Fruit fly (Drosophila melanogaster) whole organism, prepupa: Measurements from ENCODE around the gene CG9733.

ENCODE experiments used
- CG10631 ChIP-seq: fragments of 200-800 bp; sonication (Bioruptor generic); optimal IDR thresholded peaks from 2 replicates; lab custom pipeline; 2016; ENCODE audit warnings: missing biosample characterization, missing genetic modification characterization
- CG10669 ChIP-seq: fragments of 200-800 bp; sonication (Bioruptor generic); optimal IDR thresholded peaks from 3 replicates; lab custom pipeline; 2018; ENCODE audit warnings: missing biosample characterization, mild to moderate bottlenecking, missing genetic modification characterization, moderate library complexity
- CG11762 ChIP-seq: fragments of 200-800 bp; sonication (Bioruptor generic); optimal IDR thresholded peaks from 3 replicates; lab custom pipeline; 2016; ENCODE audit warnings: missing biosample characterization, missing genetic modification characterization; ENCODE audit not compliant: insufficient read depth
- CG11902 ChIP-seq: fragments of 200-800 bp; sonication (Bioruptor generic); optimal IDR thresholded peaks from 3 replicates; lab custom pipeline; 2016; ENCODE audit warnings: missing biosample characterization, missing genetic modification characterization
- CG3032 ChIP-seq: fragments of 200-800 bp; optimal IDR thresholded peaks from 2 replicates; lab custom pipeline; 2019; ENCODE audit warnings: missing biosample characterization, mild to moderate bottlenecking, missing genetic modification characterization, moderate library complexity
- CG31627 ChIP-seq: fragments of 200-800 bp; sonication (Bioruptor generic); optimal IDR thresholded peaks from 3 replicates; lab custom pipeline; 2016; ENCODE audit warnings: missing biosample characterization, missing genetic modification characterization
- CG32006 ChIP-seq: fragments of 200-800 bp; sonication (Bioruptor generic); optimal IDR thresholded peaks from 3 replicates; lab custom pipeline; 2017; ENCODE audit warnings: missing biosample characterization, mild to moderate bottlenecking, missing genetic modification characterization
- CG34406 ChIP-seq: fragments of 200-800 bp; sonication (Bioruptor generic); optimal IDR thresholded peaks from 3 replicates; lab custom pipeline; 2016; ENCODE audit warnings: missing biosample characterization, missing genetic modification characterization
- CG4318 ChIP-seq: fragments of 200-800 bp; sonication (Bioruptor generic); optimal IDR thresholded peaks from 3 replicates; lab custom pipeline; 2017; ENCODE audit warnings: missing biosample characterization, mild to moderate bottlenecking, missing genetic modification characterization
- CG6276 ChIP-seq: fragments of 200-800 bp; sonication (Bioruptor generic); optimal IDR thresholded peaks from 2 replicates; lab custom pipeline; 2017; ENCODE audit warnings: missing biosample characterization, mild to moderate bottlenecking, missing genetic modification characterization
- CG6808 ChIP-seq: fragments of 200-800 bp; sonication (Bioruptor generic); optimal IDR thresholded peaks from 3 replicates; lab custom pipeline; 2017; ENCODE audit warnings: missing biosample characterization, missing genetic modification characterization, mild to moderate bottlenecking, moderate library complexity, missing genetic modification reagents
- CG6854 ChIP-seq: fragments of 200-800 bp; sonication (Bioruptor generic); optimal IDR thresholded peaks from 2 replicates; lab custom pipeline; 2017; ENCODE audit warnings: missing biosample characterization, mild to moderate bottlenecking, missing genetic modification characterization
- CG7368 ChIP-seq: fragments of 200-800 bp; sonication (Bioruptor generic); optimal IDR thresholded peaks from 3 replicates; lab custom pipeline; 2016; ENCODE audit warnings: missing biosample characterization, missing genetic modification characterization
- CG8119 ChIP-seq: fragments of 200-800 bp; sonication (Bioruptor generic); IDR thresholded peaks from 3 replicates; pipeline ENCODE4 v1.3.6; 2022; ENCODE audit warnings: missing biosample characterization, missing genetic modification characterization
- CG9139 ChIP-seq: fragments of 200-800 bp; sonication (Bioruptor generic); optimal IDR thresholded peaks from 3 replicates; lab custom pipeline; 2017; ENCODE audit warnings: missing biosample characterization, mild to moderate bottlenecking, missing genetic modification characterization
- Eip78C ChIP-seq: fragments of 200-800 bp; sonication (Bioruptor generic); peaks from one replicate; lab custom pipeline; 2016; ENCODE audit warnings: missing biosample characterization, missing genetic modification characterization
- Ets21C ChIP-seq: fragments of 200-800 bp; sonication (Bioruptor generic); optimal IDR thresholded peaks from 3 replicates; lab custom pipeline; 2016; ENCODE audit warnings: missing biosample characterization, missing genetic modification characterization
- Ets96B ChIP-seq: fragments of 200-800 bp; optimal IDR thresholded peaks from 2 replicates; lab custom pipeline; 2019; ENCODE audit warnings: missing biosample characterization, mild to moderate bottlenecking, missing genetic modification characterization, moderate library complexity
- Gug ChIP-seq: fragments of 200-800 bp; sonication (Bioruptor generic); IDR thresholded peaks from 2 replicates; pipeline ENCODE4 v1.3.6; 2022; ENCODE audit warnings: missing biosample characterization, missing genetic modification characterization
- Hr39 ChIP-seq: fragments of 200-800 bp; sonication (Bioruptor generic); optimal IDR thresholded peaks from 2 replicates; lab custom pipeline; 2016; ENCODE audit warnings: missing biosample characterization, missing genetic modification characterization
- Lpt ChIP-seq: fragments of 200-800 bp; sonication (Bioruptor generic); optimal IDR thresholded peaks from 3 replicates; lab custom pipeline; 2016; ENCODE audit warnings: missing biosample characterization, missing genetic modification characterization
- Met ChIP-seq: fragments of 200-800 bp; sonication (Bioruptor generic); optimal IDR thresholded peaks from 3 replicates; lab custom pipeline; 2016; ENCODE audit warnings: missing biosample characterization, missing genetic modification characterization
- OdsH ChIP-seq: fragments of 200-800 bp; sonication (Bioruptor generic); optimal IDR thresholded peaks from 3 replicates; lab custom pipeline; 2016; ENCODE audit warnings: missing biosample characterization, missing genetic modification characterization
- Sox102F ChIP-seq: fragments of 200-800 bp; sonication (Bioruptor generic); optimal IDR thresholded peaks from 2 replicates; lab custom pipeline; 2016; ENCODE audit warnings: missing biosample characterization, mild to moderate bottlenecking, missing genetic modification characterization
- Sox14 ChIP-seq: fragments of 200-800 bp; sonication (Bioruptor generic); optimal IDR thresholded peaks from 3 replicates; lab custom pipeline; 2016; ENCODE audit warnings: missing biosample characterization, missing genetic modification characterization
- Sox15 ChIP-seq: fragments of 200-800 bp; sonication (Bioruptor generic); optimal IDR thresholded peaks from 3 replicates; lab custom pipeline; 2016; ENCODE audit warnings: missing biosample characterization, missing genetic modification characterization
- achi ChIP-seq: fragments of 200-800 bp; sonication (Bioruptor generic); optimal IDR thresholded peaks from 3 replicates; lab custom pipeline; 2016; ENCODE audit warnings: missing biosample characterization, missing genetic modification characterization
- acj6 ChIP-seq: fragments of 200-800 bp; sonication (Bioruptor generic); optimal IDR thresholded peaks from 3 replicates; lab custom pipeline; 2016; ENCODE audit warnings: missing biosample characterization, missing genetic modification characterization
- cyc ChIP-seq: fragments of 200-800 bp; sonication (Bioruptor generic); optimal IDR thresholded peaks from 3 replicates; lab custom pipeline; 2016; ENCODE audit warnings: missing biosample characterization, missing genetic modification characterization
- eg ChIP-seq: fragments of 200-800 bp; sonication (Bioruptor generic); IDR thresholded peaks from 3 replicates; pipeline ENCODE4 v1.3.6; 2022; ENCODE audit warnings: missing biosample characterization, missing genetic modification characterization
- esn ChIP-seq: fragments of 200-800 bp; sonication (Bioruptor generic); optimal IDR thresholded peaks from 2 replicates; lab custom pipeline; 2016; ENCODE audit warnings: missing biosample characterization, mild to moderate bottlenecking, missing genetic modification characterization, moderate library complexity
- net ChIP-seq: fragments of 200-800 bp; sonication (Bioruptor generic); optimal IDR thresholded peaks from 3 replicates; lab custom pipeline; 2016; ENCODE audit warnings: missing biosample characterization, missing genetic modification characterization
- pdm3 ChIP-seq: fragments of 200-800 bp; sonication (Bioruptor generic); optimal IDR thresholded peaks from 3 replicates; lab custom pipeline; 2016; ENCODE audit warnings: missing biosample characterization, missing genetic modification characterization
- salr ChIP-seq, 2 experiments: fragments of 200-800 bp; sonication (Bioruptor generic); optimal IDR thresholded peaks; 3 replicates each; lab custom pipeline; 2016 to 2018; ENCODE audit warnings: missing biosample characterization in 2 of 2, missing genetic modification characterization in 2 of 2, mild to moderate bottlenecking in 1 of 2
- spab ChIP-seq: fragments of 200-800 bp; sonication (Bioruptor generic); optimal IDR thresholded peaks from 2 replicates; lab custom pipeline; 2017; ENCODE audit warnings: missing biosample characterization, mild to moderate bottlenecking, missing genetic modification characterization, missing genetic modification reagents
- svp ChIP-seq: fragments of 200-800 bp; sonication (Bioruptor generic); peaks from one replicate; lab custom pipeline; 2016; ENCODE audit warnings: missing biosample characterization, missing genetic modification characterization
- topi ChIP-seq: fragments of 200-800 bp; sonication (Bioruptor generic); optimal IDR thresholded peaks from 3 replicates; lab custom pipeline; 2016; ENCODE audit warnings: missing biosample characterization, missing genetic modification characterization
- vri ChIP-seq: fragments of 200-800 bp; sonication (Bioruptor generic); optimal IDR thresholded peaks from 3 replicates; lab custom pipeline; 2016; ENCODE audit warnings: missing biosample characterization, mild to moderate bottlenecking, missing genetic modification characterization

CG9733 gene

dm6 chr3R:30252317-30252716 is 5.8 kb upstream of the CG9733 start:
- TF ChIP-seq CG7368 (GFP tag; lab: Kevin White, UChicago) (no peak), CG4318 (GFP tag; lab: Kevin White, UChicago) (no peak), CG6854 (GFP tag; lab: Kevin White, UChicago) (no peak), cyc (GFP tag; lab: Kevin White, UChicago) (no peak), Eip78C (GFP tag; lab: Kevin White, UChicago) (no peak)
- TF ChIP-seq, all 60 proteins: peak for 0

- TF ChIP-seq CG11902 (GFP tag; lab: Kevin White, UChicago) = no peak
- no peak for TF ChIP-seq Sox14 (GFP tag; lab: Kevin White, UChicago)
- TF ChIP-seq svp (GFP tag; lab: Kevin White, UChicago) = no peak
- TF ChIP-seq Ets96B (tag; lab: Kevin White, UChicago) = no peak
- TF ChIP-seq CG3032 (tag; lab: Kevin White, UChicago) = no peak
These were observed 4.0 kb upstream of the CG9733 start, which contains the start of gene CG9682 for dm6 chr3R:30250496-30250978. CG9682 (plus strand) TSS chr3R:30250928.

- TF ChIP-seq CG10631 (GFP tag; lab: Kevin White, UChicago) (no peak), Met (no peak), Ets96B (tag; lab: Kevin White, UChicago) (no peak)
These were observed 2.8 kb upstream of the CG9733 start, which contains the start of gene CG34299 for dm6 chr3R:30249283-30249682. CG34299 (plus strand) TSS chr3R:30249583.

- no peak for TF ChIP-seq OdsH (GFP tag; lab: Kevin White, UChicago)
- peak; percentile 41 for TF ChIP-seq Eip78C (GFP tag; lab: Kevin White, UChicago)
- TF ChIP-seq, all 60 proteins: peak for 1
These were observed 2.1 kb upstream of the CG9733 start for dm6 chr3R:30248565-30248964.

- TF ChIP-seq Eip78C (GFP tag; lab: Kevin White, UChicago) (peak; percentile 41), Sox102F (GFP tag; lab: Kevin White, UChicago) (no peak), eg (GFP tag; lab: Robert Waterston, UW) (0 out of 3 replicates have a peak, but pooled peaks have one; percentile 26), CG9139 (GFP tag; lab: Kevin White, UChicago) (no peak), CG8119 (no peak), vri (no peak)
These were observed 1.4 kb upstream of the CG9733 start for dm6 chr3R:30247802-30248363.

- TF ChIP-seq cyc (GFP tag; lab: Kevin White, UChicago) (no peak), Ets21C (GFP tag; lab: Kevin White, UChicago) (no peak), acj6 (GFP tag; lab: Kevin White, UChicago) (no peak), spab (GFP tag; lab: Kevin White, UChicago) (peak; percentile 9), Sox102F (GFP tag; lab: Kevin White, UChicago) (peak; percentile 9), Gug (GFP tag; lab: Robert Waterston, UW) (no peak), CG32006 (GFP tag; lab: Kevin White, UChicago) (no peak), CG8119 (no peak), CG6276 (GFP tag; lab: Kevin White, UChicago) (no peak), Eip78C (GFP tag; lab: Kevin White, UChicago) (peak; percentile 86), Hr39 (GFP tag; lab: Kevin White, UChicago) (peak; percentile 14), CG11902 (GFP tag; lab: Kevin White, UChicago) (no peak), topi (GFP tag; lab: Kevin White, UChicago) (peak; percentile 41), CG34406 (GFP tag; lab: Kevin White, UChicago) (no peak), net (GFP tag; lab: Kevin White, UChicago) (no peak), salr (GFP tag; optimal IDR thresholded peaks at IDR 0.05; lab: Kevin White, UChicago) (no peak), CG6808 (GFP tag; lab: Kevin White, UChicago) (no peak), CG31627 (GFP tag; lab: Kevin White, UChicago) (peak; percentile 7), esn (peak; percentile 41), CG11762 (GFP tag; lab: Kevin White, UChicago) (no peak), achi (GFP tag; lab: Kevin White, UChicago) (no peak), pdm3 (no peak), Lpt (GFP tag; lab: Kevin White, UChicago) (no peak), eg (GFP tag; lab: Robert Waterston, UW) (no peak), CG10669 (no peak), svp (GFP tag; lab: Kevin White, UChicago) (peak; percentile 80), Sox15 (GFP tag; lab: Kevin White, UChicago) (no peak), Met (peak; percentile 17)
These were observed 539 bp downstream of the CG9733 start for dm6 chr3R:30245739-30246589.
